Fruit fly (Drosophila melanogaster) whole organism, wandering third instar larva: ENCODE results near the gene dgt4.
A peak's percentile ranks its signal among the peaks of the same experiment; 100 is the strongest.

ENCODE experiments used
- Myc ChIP-seq: fragments of >200 bp; optimal IDR thresholded peaks from 2 replicates; lab custom pipeline; 2017
- Sp1 ChIP-seq: fragments of 200-800 bp; sonication (Bioruptor generic); optimal IDR thresholded peaks from 3 replicates; lab custom pipeline; 2019; ENCODE audit warnings: missing biosample characterization, mild to moderate bottlenecking, missing genetic modification characterization, moderate library complexity
- brk ChIP-seq: fragments of 200-800 bp; sonication (Bioruptor generic); optimal IDR thresholded peaks from 2 replicates; lab custom pipeline; 2016; ENCODE audit warnings: missing biosample characterization, mild to moderate bottlenecking, missing genetic modification characterization
- dmrt93B ChIP-seq: fragments of 200-800 bp; sonication (Bioruptor generic); optimal IDR thresholded peaks from 2 replicates; lab custom pipeline; 2018; ENCODE audit warnings: missing biosample characterization, mild to moderate bottlenecking, missing genetic modification characterization
- foxo ChIP-seq, 2 experiments: fragments of 200-800 bp; sonication (Bioruptor generic); optimal IDR thresholded peaks; 2 replicates in 1 of 2; 3 replicates in 1 of 2; lab custom pipeline; 2016 to 2017; ENCODE audit warnings: missing biosample characterization in 2 of 2, missing genetic modification characterization in 2 of 2
- h ChIP-seq: fragments of 200-800 bp; sonication (Bioruptor generic); optimal IDR thresholded peaks from 3 replicates; lab custom pipeline; 2016; ENCODE audit warnings: missing biosample characterization, mild to moderate bottlenecking, missing genetic modification characterization
- pan ChIP-seq: fragments of >200 bp; optimal IDR thresholded peaks from 2 replicates; lab custom pipeline; 2017
- sv ChIP-seq: fragments of 200-800 bp; sonication (Bioruptor generic); optimal IDR thresholded peaks from 3 replicates; lab custom pipeline; 2016; ENCODE audit warnings: missing biosample characterization, missing genetic modification characterization
- usp ChIP-seq: fragments of >200 bp; optimal IDR thresholded peaks from 2 replicates; lab custom pipeline; 2017; ENCODE audit warnings: missing biosample characterization, missing genetic modification characterization

DNA sequence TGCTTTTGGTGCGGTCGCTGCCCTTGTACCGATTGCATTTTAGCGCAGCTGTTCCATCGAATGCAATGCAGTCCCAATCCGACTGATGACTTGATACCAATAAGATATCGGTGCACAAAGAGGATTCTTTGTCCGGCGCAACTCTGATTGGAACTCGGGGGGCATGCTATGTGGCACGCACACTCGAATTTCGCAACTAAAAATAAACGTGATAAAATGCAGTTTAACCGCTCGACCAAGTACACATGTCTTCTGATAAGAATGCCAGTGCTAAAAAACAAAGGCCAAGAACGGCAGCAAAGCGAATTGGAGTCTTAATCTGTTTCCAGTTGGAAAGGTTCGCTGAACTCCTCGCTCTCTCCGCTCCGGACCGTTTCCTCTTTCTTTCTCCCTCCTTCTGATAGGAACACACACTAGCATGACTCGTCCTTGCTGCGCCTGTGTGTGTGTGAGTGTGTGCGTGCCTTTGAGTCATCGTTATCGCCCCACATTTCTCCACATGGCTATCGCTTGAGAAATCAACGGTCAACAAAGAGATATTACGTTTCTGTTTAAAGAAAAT, 4.8 kb upstream of the dgt4 start:
- TF ChIP-seq foxo (GFP tag; optimal IDR thresholded peaks at IDR 0.05; lab: Kevin White, UChicago), result no peak
- no peak for TF ChIP-seq pan
- TF ChIP-seq usp (GFP tag; lab: Kevin White, UChicago), result no peak
- TF ChIP-seq Sp1 (GFP tag; lab: Kevin White, UChicago), result no peak
- TF ChIP-seq dmrt93B (GFP tag; lab: Kevin White, UChicago), result no peak
- TF ChIP-seq brk (GFP tag; lab: Kevin White, UChicago), result no peak
- TF ChIP-seq sv (GFP tag; lab: Kevin White, UChicago), result no peak
- TF ChIP-seq Myc (lab: Kevin White, UChicago), result no peak
- peak; percentile 8 for TF ChIP-seq h (GFP tag; lab: Kevin White, UChicago)
